Worm (Caenorhabditis elegans) whole organism, L4/young adult: Measurements from ENCODE around the gene npr-9.

ENCODE experiments used
- W03F9.2 ChIP-seq: fragments of 150-350 bp; optimal IDR thresholded peaks from 2 replicates; lab custom pipeline; 2014; ENCODE audit warnings: missing biosample characterization, missing genetic modification characterization
- him-1 ChIP-seq: sonication (generic microtip); optimal IDR thresholded peaks from 2 replicates; lab custom pipeline; 2016; ENCODE audit warnings: missing genotype, missing genetic modification reagents, missing genetic modification characterization, missing compliant biosample characterization

DNA sequence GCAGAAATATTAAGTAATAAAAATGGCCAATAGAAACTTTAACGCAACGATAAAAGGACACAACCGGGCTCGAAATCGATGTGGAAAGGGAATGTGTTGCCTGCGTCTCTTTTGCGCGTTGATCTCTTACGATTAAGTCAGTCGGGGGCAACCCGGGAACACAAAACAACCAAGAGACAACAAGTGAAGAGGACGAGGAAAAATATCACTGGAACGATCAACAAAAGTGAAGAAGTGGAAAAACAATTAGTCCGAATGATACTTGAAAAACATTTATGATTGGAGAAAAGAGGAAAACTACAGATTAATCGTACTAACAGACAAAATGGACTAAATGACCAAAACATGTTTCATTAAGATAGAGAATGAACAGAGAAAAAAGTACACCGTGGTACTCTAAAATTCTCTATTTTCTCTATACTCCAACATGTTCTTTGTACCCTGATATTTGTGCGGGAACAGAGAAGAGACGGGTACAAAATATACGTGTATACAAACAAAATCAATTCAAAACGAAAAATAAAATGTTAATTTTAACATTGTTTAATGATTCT is 19.2 kb upstream of the npr-9 start, which contains the start of gene F08G12.5:
- TF ChIP-seq W03F9.2 (tag; lab: Kevin White, UChicago) (no peak), him-1 (no peak)
